Worm (Caenorhabditis elegans) whole organism, L4/young adult: ENCODE data around the gene B0507.6.

Experiments
- W03F9.2 ChIP-seq: fragments of 150-350 bp; optimal IDR thresholded peaks from 2 replicates; lab custom pipeline; 2014; ENCODE audit warnings: missing biosample characterization, missing genetic modification characterization
- dao-5 ChIP-seq: sonication (generic microtip); optimal IDR thresholded peaks from 2 replicates; lab custom pipeline; 2016; ENCODE audit warnings: missing genotype, missing genetic modification characterization, moderate library complexity, missing compliant biosample characterization
- him-1 ChIP-seq: sonication (generic microtip); optimal IDR thresholded peaks from 2 replicates; lab custom pipeline; 2016; ENCODE audit warnings: missing genotype, missing genetic modification reagents, missing genetic modification characterization, missing compliant biosample characterization

DNA sequence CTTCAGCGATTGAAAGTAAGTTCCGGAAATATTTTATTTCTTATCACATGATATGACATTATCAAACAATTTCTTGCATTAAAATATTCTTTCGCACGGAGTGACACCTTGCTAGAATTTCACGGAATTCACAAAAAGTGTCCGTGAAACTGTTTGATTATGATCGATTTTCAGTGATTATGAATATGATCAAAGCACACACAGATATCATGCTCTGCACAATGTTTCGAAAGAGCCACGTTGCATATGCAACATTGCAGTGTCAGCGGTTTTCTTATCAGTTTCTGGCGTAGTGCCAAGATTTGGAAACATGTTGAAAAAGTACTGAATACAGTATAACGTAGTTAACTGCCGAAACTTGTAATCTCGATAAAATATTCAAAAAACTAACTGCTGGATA is 23.2 kb downstream of the B0507.6 start:
- TF ChIP-seq W03F9.2 (no peak), him-1 (tag; lab: Kevin White, UChicago) (no peak), dao-5 (tag; lab: Kevin White, UChicago) (no peak)
